Fruit fly (Drosophila melanogaster) whole organism, embryonic: ENCODE data around the gene CG33490.

ENCODE experiments used
- Adf1 ChIP-seq: fragments of 200-800 bp; sonication (Bioruptor generic); IDR thresholded peaks from 2 replicates; pipeline ENCODE4 v1.3.6; 2022; ENCODE audit warnings: missing biosample characterization, missing genetic modification characterization
- Atf-2 ChIP-seq: fragments of 200-800 bp; sonication (Bioruptor generic); optimal IDR thresholded peaks from 2 replicates; lab custom pipeline; 2016; ENCODE audit warnings: missing biosample characterization, missing genetic modification characterization
- B-H2 ChIP-seq: fragments of 200-800 bp; sonication (Bioruptor generic); optimal IDR thresholded peaks from 2 replicates; lab custom pipeline; 2018; ENCODE audit warnings: missing biosample characterization, mild to moderate bottlenecking, missing genetic modification characterization
- BEAF-32 ChIP-seq: fragments of 200-800 bp; sonication (Bioruptor generic); optimal IDR thresholded peaks from 3 replicates; lab custom pipeline; 2017; ENCODE audit warnings: missing biosample characterization, missing genetic modification characterization, mild to moderate bottlenecking, moderate library complexity, missing genetic modification reagents
- Bdp1 ChIP-seq: fragments of 200-800 bp; sonication (Bioruptor generic); optimal IDR thresholded peaks from 3 replicates; lab custom pipeline; 2016; ENCODE audit warnings: missing biosample characterization, missing genetic modification characterization
- BtbVII ChIP-seq: fragments of 200-800 bp; sonication (Bioruptor generic); optimal IDR thresholded peaks from 3 replicates; lab custom pipeline; 2017; ENCODE audit warnings: missing biosample characterization, mild to moderate bottlenecking, missing genetic modification characterization
- Bteb2 ChIP-seq: fragments of 200-800 bp; sonication (Bioruptor generic); optimal IDR thresholded peaks from 2 replicates; lab custom pipeline; 2016; ENCODE audit warnings: missing biosample characterization, missing genetic modification characterization
- CG10147 ChIP-seq: fragments of 200-800 bp; sonication (Bioruptor generic); optimal IDR thresholded peaks from 2 replicates; lab custom pipeline; 2019; ENCODE audit warnings: missing biosample characterization, mild to moderate bottlenecking, missing genetic modification characterization, moderate library complexity
- CG10431 ChIP-seq: fragments of 200-800 bp; sonication (Bioruptor generic); optimal IDR thresholded peaks from 3 replicates; lab custom pipeline; 2018; ENCODE audit warnings: missing biosample characterization, mild to moderate bottlenecking, missing genetic modification characterization
- CG10543 ChIP-seq: fragments of 200-800 bp; sonication (Bioruptor generic); optimal IDR thresholded peaks from 3 replicates; lab custom pipeline; 2017; ENCODE audit warnings: missing biosample characterization, mild to moderate bottlenecking, missing genetic modification characterization, moderate library complexity
- CG11696 ChIP-seq: fragments of 200-800 bp; sonication (Bioruptor generic); IDR thresholded peaks from 2 replicates; pipeline ENCODE4 v1.3.6; 2022; ENCODE audit warnings: missing biosample characterization, missing genetic modification characterization
- CG12769 ChIP-seq: fragments of 200-800 bp; sonication (Bioruptor generic); optimal IDR thresholded peaks from 2 replicates; lab custom pipeline; 2019; ENCODE audit warnings: missing biosample characterization, mild to moderate bottlenecking, missing genetic modification characterization, moderate library complexity
- CG13296 ChIP-seq: fragments of 200-800 bp; sonication (Bioruptor generic); optimal IDR thresholded peaks from 3 replicates; lab custom pipeline; 2018; ENCODE audit warnings: missing biosample characterization, mild to moderate bottlenecking, missing genetic modification characterization
- CG14050 ChIP-seq: fragments of 200-800 bp; sonication (Bioruptor generic); IDR thresholded peaks from 3 replicates; pipeline ENCODE4 v1.3.6; 2022; ENCODE audit warnings: missing biosample characterization, missing genetic modification characterization
- CG15073 ChIP-seq: fragments of 200-800 bp; sonication (Bioruptor generic); optimal IDR thresholded peaks from 2 replicates; lab custom pipeline; 2016; ENCODE audit warnings: missing biosample characterization, missing genetic modification characterization
- CG15479 ChIP-seq: fragments of 200-800 bp; sonication (Bioruptor generic); optimal IDR thresholded peaks from 3 replicates; lab custom pipeline; 2019; ENCODE audit warnings: missing biosample characterization, mild to moderate bottlenecking, missing genetic modification characterization, moderate library complexity
- CG17385 ChIP-seq: fragments of 200-800 bp; sonication (Bioruptor generic); optimal IDR thresholded peaks from 3 replicates; lab custom pipeline; 2018; ENCODE audit warnings: missing biosample characterization, mild to moderate bottlenecking, missing genetic modification characterization
- CG1792 ChIP-seq: fragments of 200-800 bp; sonication (Bioruptor generic); optimal IDR thresholded peaks from 2 replicates; lab custom pipeline; 2016; ENCODE audit warnings: missing biosample characterization, missing genetic modification characterization
- CG18619 ChIP-seq: fragments of 200-800 bp; sonication (Bioruptor generic); optimal IDR thresholded peaks from 3 replicates; lab custom pipeline; 2017; ENCODE audit warnings: missing biosample characterization, mild to moderate bottlenecking, missing genetic modification characterization
- CG2116 ChIP-seq: fragments of 200-800 bp; sonication (Bioruptor generic); optimal IDR thresholded peaks from 3 replicates; lab custom pipeline; 2018; ENCODE audit warnings: missing biosample characterization, mild to moderate bottlenecking, missing genetic modification characterization
- CG32767 ChIP-seq: fragments of 200-800 bp; sonication (Bioruptor generic); IDR thresholded peaks from 2 replicates; pipeline ENCODE4 v1.3.6; 2022; ENCODE audit warnings: missing biosample characterization, missing genetic modification characterization
- CG43689 ChIP-seq: fragments of 200-800 bp; sonication (Bioruptor generic); IDR thresholded peaks from 2 replicates; pipeline ENCODE4 v1.3.6; 2022; ENCODE audit warnings: missing biosample characterization, missing genetic modification characterization
- CG5953 ChIP-seq: fragments of 200-800 bp; sonication (Bioruptor generic); IDR thresholded peaks from 2 replicates; pipeline ENCODE4 v1.3.6; 2022; ENCODE audit warnings: missing biosample characterization, missing genetic modification characterization
- CG6175 ChIP-seq: fragments of 200-800 bp; sonication (Bioruptor generic); IDR thresholded peaks from 3 replicates; pipeline ENCODE4 v1.3.6; 2022; ENCODE audit warnings: missing biosample characterization, missing genetic modification characterization
- CG6272 ChIP-seq: fragments of 200-800 bp; sonication (Bioruptor generic); IDR thresholded peaks from 2 replicates; pipeline ENCODE4 v1.3.6; 2022; ENCODE audit warnings: missing biosample characterization, missing genetic modification characterization
- CG6689 ChIP-seq: fragments of 200-800 bp; sonication (Bioruptor generic); IDR thresholded peaks from 2 replicates; pipeline ENCODE4 v1.3.6; 2022; ENCODE audit warnings: missing biosample characterization, missing genetic modification characterization
- CG7786 ChIP-seq: fragments of 200-800 bp; sonication (Bioruptor generic); optimal IDR thresholded peaks from 2 replicates; lab custom pipeline; 2016; ENCODE audit warnings: missing biosample characterization, missing genetic modification characterization
- CG7839 ChIP-seq: fragments of 200-800 bp; sonication (Bioruptor generic); optimal IDR thresholded peaks from 3 replicates; lab custom pipeline; 2018; ENCODE audit warnings: missing biosample characterization, mild to moderate bottlenecking, missing genetic modification characterization, moderate library complexity
- CG9727 ChIP-seq: fragments of 200-800 bp; sonication (Bioruptor generic); optimal IDR thresholded peaks from 3 replicates; lab custom pipeline; 2017; ENCODE audit warnings: missing biosample characterization, mild to moderate bottlenecking, missing genetic modification characterization
- Eip74EF ChIP-seq, 2 experiments: fragments of 200-800 bp in 1 of 2; fragments of >200 bp in 1 of 2; sonication (Bioruptor generic) in 1 of 2; optimal IDR thresholded peaks; 2 replicates each; lab custom pipeline; 2017 to 2019; ENCODE audit warnings: missing biosample characterization in 2 of 2, missing genetic modification characterization in 2 of 2, mild to moderate bottlenecking in 1 of 2, moderate library complexity in 1 of 2
- Nf-YB ChIP-seq: fragments of 200-800 bp; sonication (Bioruptor generic); optimal IDR thresholded peaks from 3 replicates; lab custom pipeline; 2019; ENCODE audit warnings: missing biosample characterization, mild to moderate bottlenecking, missing genetic modification characterization, moderate library complexity
- NfI ChIP-seq: fragments of 200-800 bp; sonication (Bioruptor generic); optimal IDR thresholded peaks from 3 replicates; lab custom pipeline; 2018; ENCODE audit warnings: missing biosample characterization, mild to moderate bottlenecking, missing genetic modification characterization, moderate library complexity
- bowl ChIP-seq: fragments of 200-800 bp; sonication (Bioruptor generic); IDR thresholded peaks from 2 replicates; pipeline ENCODE4 v1.3.6; 2022; ENCODE audit warnings: missing biosample characterization, missing genetic modification characterization
- bsh ChIP-seq, 2 experiments: fragments of 200-800 bp; sonication (Bioruptor generic); optimal IDR thresholded peaks; 2 replicates each; lab custom pipeline; 2017 to 2018; ENCODE audit warnings: mild to moderate bottlenecking in 2 of 2, missing biosample characterization in 2 of 2, missing genetic modification characterization in 2 of 2, moderate library complexity in 1 of 2
- cato ChIP-seq: fragments of 200-800 bp; sonication (Bioruptor generic); optimal IDR thresholded peaks from 2 replicates; lab custom pipeline; 2016; ENCODE audit warnings: missing biosample characterization, missing genetic modification characterization, borderline replicate concordance
- cg ChIP-seq: fragments of 200-800 bp; sonication (Bioruptor generic); optimal IDR thresholded peaks from 3 replicates; lab custom pipeline; 2019; ENCODE audit warnings: missing biosample characterization, mild to moderate bottlenecking, missing genetic modification characterization, moderate library complexity
- chm ChIP-seq: fragments of 200-800 bp; sonication (Bioruptor generic); IDR thresholded peaks from 2 replicates; pipeline ENCODE4 v1.3.6; 2022; ENCODE audit warnings: missing biosample characterization, missing genetic modification characterization
- crol ChIP-seq: fragments of 200-800 bp; sonication (Bioruptor generic); IDR thresholded peaks from 2 replicates; pipeline ENCODE4 v1.3.6; 2022; ENCODE audit warnings: missing biosample characterization, missing genetic modification characterization
- ems ChIP-seq: fragments of 200-800 bp; sonication (Bioruptor generic); optimal IDR thresholded peaks from 3 replicates; lab custom pipeline; 2016; ENCODE audit warnings: missing biosample characterization, missing genetic modification characterization
- gcm ChIP-seq: fragments of 200-800 bp; sonication (Bioruptor generic); optimal IDR thresholded peaks from 2 replicates; lab custom pipeline; 2019; ENCODE audit warnings: missing biosample characterization, mild to moderate bottlenecking, missing genetic modification characterization, moderate library complexity
- her ChIP-seq: fragments of 200-800 bp; sonication (Bioruptor generic); optimal IDR thresholded peaks from 2 replicates; lab custom pipeline; 2016; ENCODE audit warnings: missing biosample characterization, missing genetic modification characterization
- kay ChIP-seq: fragments of 200-800 bp; sonication (Bioruptor generic); optimal IDR thresholded peaks from 2 replicates; lab custom pipeline; 2016; ENCODE audit warnings: missing biosample characterization, missing genetic modification characterization
- klu ChIP-seq: fragments of 200-800 bp; sonication (Bioruptor generic); IDR thresholded peaks from 2 replicates; pipeline ENCODE4 v1.3.6; 2022; ENCODE audit warnings: missing biosample characterization, missing genetic modification characterization
- sob ChIP-seq: fragments of 200-800 bp; sonication (Bioruptor generic); IDR thresholded peaks from 2 replicates; pipeline ENCODE4 v1.3.6; 2022; ENCODE audit warnings: missing biosample characterization, missing genetic modification characterization
- tll ChIP-seq, 2 experiments: fragments of 200-800 bp in 1 of 2; fragments of >200 bp in 1 of 2; sonication (Bioruptor generic) in 1 of 2; optimal IDR thresholded peaks; 2 replicates each; lab custom pipeline; 2017 to 2019; ENCODE audit warnings: missing biosample characterization in 2 of 2, missing genetic modification characterization in 2 of 2, mild to moderate bottlenecking in 1 of 2, moderate library complexity in 1 of 2
- unc-4 ChIP-seq: fragments of 200-800 bp; sonication (Bioruptor generic); IDR thresholded peaks from 2 replicates; pipeline ENCODE4 v1.3.6; 2022; ENCODE audit warnings: missing biosample characterization, missing genetic modification characterization; ENCODE audit not compliant: partially characterized antibody
- unpg ChIP-seq: fragments of 200-800 bp; sonication (Bioruptor generic); optimal IDR thresholded peaks from 3 replicates; lab custom pipeline; 2018; ENCODE audit warnings: missing biosample characterization, mild to moderate bottlenecking, missing genetic modification characterization, moderate library complexity
- zfh2 ChIP-seq: fragments of 200-800 bp; sonication (Bioruptor generic); optimal IDR thresholded peaks from 2 replicates; lab custom pipeline; 2016; ENCODE audit warnings: missing biosample characterization, missing genetic modification characterization

Gene CG33490

dm6 chr3L:11555662-11556460 is 18.6 kb downstream of the CG33490 start (continued):
- TF ChIP-seq ems (GFP tag; lab: Kevin White, UChicago) (no peak), unpg (GFP tag; lab: Kevin White, UChicago) (peak; percentile 83), BEAF-32 (GFP tag; lab: Kevin White, UChicago) (no peak), sob (GFP tag; lab: Robert Waterston, UW) (peak; percentile 28; the same call in 1 of the 2 replicates), CG7839 (tag; lab: Kevin White, UChicago) (peak; percentile 88), Nf-YB (GFP tag; lab: Kevin White, UChicago) (peak; percentile 64), Eip74EF (GFP tag; optimal IDR thresholded peaks at IDR 0.05; lab: Kevin White, UChicago) (peak in 1 of 2 experiments; percentile 87), NfI (GFP tag; lab: Kevin White, UChicago) (peak; percentile 39), CG43689 (GFP tag; lab: Robert Waterston, UW) (no peak), CG18619 (GFP tag; lab: Kevin White, UChicago) (peak; percentile 62), cg (no peak), CG10147 (peak; percentile 84), CG6175 (peak; percentile 80), bsh (GFP tag; optimal IDR thresholded peaks at IDR 0.05; lab: Kevin White, UChicago) (peak in 1 of 2 experiments; percentile 89), CG7786 (GFP tag; lab: Kevin White, UChicago) (peak; percentile 5), crol (GFP tag; lab: Robert Waterston, UW) (peak; percentile 99), CG10431 (GFP tag; lab: Kevin White, UChicago) (peak; percentile 31), bowl (GFP tag; lab: Robert Waterston, UW) (no peak), gcm (peak; percentile 53), Bteb2 (peak; percentile 76), CG32767 (GFP tag; lab: Robert Waterston, UW) (peak; percentile 25; the same call in 1 of the 2 replicates), Bdp1 (GFP tag; lab: Kevin White, UChicago) (no peak), klu (peak; percentile 36; the same call in 1 of the 2 replicates), unc-4 (GFP tag; lab: Robert Waterston, UW) (no peak), CG6689 (GFP tag; lab: Robert Waterston, UW) (peak; percentile 46; the same call in 1 of the 2 replicates), chm (GFP tag; lab: Robert Waterston, UW) (no peak), CG12769 (peak; percentile 61), CG10543 (peak; percentile 86), CG15073 (GFP tag; lab: Kevin White, UChicago) (no peak), CG6272 (GFP tag; lab: Robert Waterston, UW) (no peak), CG17385 (peak; percentile 69), CG11696 (GFP tag; lab: Robert Waterston, UW) (no peak), CG5953 (GFP tag; lab: Robert Waterston, UW) (no peak), CG2116 (GFP tag; lab: Kevin White, UChicago) (peak; percentile 35), kay (GFP tag; lab: Kevin White, UChicago) (peak; percentile 12), BtbVII (GFP tag; lab: Kevin White, UChicago) (peak; percentile 10), Adf1 (GFP tag; lab: Robert Waterston, UW) (no peak; the same call in 1 of the 2 replicates), Atf-2 (GFP tag; lab: Kevin White, UChicago) (peak; percentile 24), zfh2 (no peak), CG14050 (0 out of 3 replicates have a peak, but pooled peaks have one; percentile 29), cato (peak; percentile 33), CG9727 (GFP tag; lab: Kevin White, UChicago) (peak; percentile 84), CG15479 (GFP tag; lab: Kevin White, UChicago) (no peak), CG1792 (peak; percentile 35), tll (GFP tag; optimal IDR thresholded peaks at IDR 0.05; lab: Kevin White, UChicago) (no peak), CG13296 (GFP tag; lab: Kevin White, UChicago) (peak; percentile 74), her (GFP tag; lab: Kevin White, UChicago) (no peak), B-H2 (GFP tag; lab: Kevin White, UChicago) (peak; percentile 27)
